Fruit fly (Drosophila melanogaster) whole organism, embryonic: ENCODE measurements around the gene CG31775.

ENCODE experiments used
- Blimp-1 ChIP-seq: fragments of 200-800 bp; sonication (Bioruptor generic); optimal IDR thresholded peaks from 3 replicates; lab custom pipeline; 2018; ENCODE audit warnings: missing biosample characterization, missing genetic modification characterization, mild to moderate bottlenecking, moderate library complexity, missing genetic modification reagents
- CG11504 ChIP-seq: fragments of 200-800 bp; sonication (Bioruptor generic); optimal IDR thresholded peaks from 3 replicates; lab custom pipeline; 2019; ENCODE audit warnings: missing biosample characterization, mild to moderate bottlenecking, missing genetic modification characterization, moderate library complexity
- CG11695 ChIP-seq: fragments of 200-800 bp; sonication (Bioruptor generic); IDR thresholded peaks from 3 replicates; pipeline ENCODE4 v1.3.6; 2022; ENCODE audit warnings: missing biosample characterization, missing genetic modification characterization
- CG12769 ChIP-seq: fragments of 200-800 bp; sonication (Bioruptor generic); optimal IDR thresholded peaks from 2 replicates; lab custom pipeline; 2019; ENCODE audit warnings: missing biosample characterization, mild to moderate bottlenecking, missing genetic modification characterization, moderate library complexity
- CG13424 ChIP-seq: fragments of 200-800 bp; sonication (Bioruptor generic); optimal IDR thresholded peaks from 2 replicates; lab custom pipeline; 2019; ENCODE audit warnings: missing biosample characterization, mild to moderate bottlenecking, missing genetic modification characterization, moderate library complexity
- CG14710 ChIP-seq: fragments of 200-800 bp; sonication (Bioruptor generic); optimal IDR thresholded peaks from 3 replicates; lab custom pipeline; 2019; ENCODE audit warnings: missing biosample characterization, mild to moderate bottlenecking, missing genetic modification characterization, moderate library complexity
- CG1529 ChIP-seq: fragments of 200-800 bp; sonication (Bioruptor generic); optimal IDR thresholded peaks from 3 replicates; lab custom pipeline; 2018; ENCODE audit warnings: missing biosample characterization, missing genetic modification characterization
- CG15601 ChIP-seq: fragments of 200-800 bp; sonication (Bioruptor generic); optimal IDR thresholded peaks from 3 replicates; lab custom pipeline; 2019; ENCODE audit warnings: missing biosample characterization, mild to moderate bottlenecking, missing genetic modification characterization, moderate library complexity
- CG2199 ChIP-seq: fragments of 200-800 bp; sonication (Bioruptor generic); IDR thresholded peaks from 3 replicates; pipeline ENCODE4 v1.3.6; 2022; ENCODE audit warnings: missing biosample characterization, missing genetic modification characterization
- CG34224 ChIP-seq: fragments of 200-800 bp; sonication (Bioruptor generic); IDR thresholded peaks from 3 replicates; pipeline ENCODE4 v1.3.6; 2022; ENCODE audit warnings: missing biosample characterization, missing genetic modification characterization; ENCODE audit not compliant: partially characterized antibody
- CG8281 ChIP-seq: fragments of 200-800 bp; sonication (Bioruptor generic); optimal IDR thresholded peaks from 2 replicates; lab custom pipeline; 2018; ENCODE audit warnings: missing biosample characterization, mild to moderate bottlenecking, missing genetic modification characterization, moderate library complexity
- CG8924 ChIP-seq: fragments of 200-800 bp; optimal IDR thresholded peaks from 3 replicates; lab custom pipeline; 2019; ENCODE audit warnings: missing biosample characterization, mild to moderate bottlenecking, missing genetic modification characterization, moderate library complexity
- Eip74EF ChIP-seq, 2 experiments: fragments of 200-800 bp in 1 of 2; fragments of >200 bp in 1 of 2; sonication (Bioruptor generic) in 1 of 2; optimal IDR thresholded peaks; 2 replicates each; lab custom pipeline; 2017 to 2019; ENCODE audit warnings: missing biosample characterization in 2 of 2, missing genetic modification characterization in 2 of 2, mild to moderate bottlenecking in 1 of 2, moderate library complexity in 1 of 2
- Ets65A ChIP-seq: fragments of 200-800 bp; sonication (Bioruptor generic); peaks from one replicate; lab custom pipeline; 2016; ENCODE audit warnings: missing biosample characterization, missing genetic modification characterization
- Hr78 ChIP-seq, 2 experiments: fragments of 200-800 bp in 1 of 2; fragments of >200 bp in 1 of 2; sonication (Bioruptor generic) in 1 of 2; optimal IDR thresholded peaks; 2 replicates each; lab custom pipeline; 2017 to 2019; ENCODE audit warnings: missing biosample characterization in 2 of 2, missing genetic modification characterization in 2 of 2, mild to moderate bottlenecking in 1 of 2, moderate library complexity in 1 of 2
- Lpt ChIP-seq: fragments of >200 bp; optimal IDR thresholded peaks from 2 replicates; lab custom pipeline; 2018; ENCODE audit warnings: missing biosample characterization, missing genetic modification characterization
- Opbp ChIP-seq: fragments of 200-800 bp; sonication (Bioruptor generic); IDR thresholded peaks from 3 replicates; pipeline ENCODE4 v1.3.6; 2022; ENCODE audit warnings: missing biosample characterization, missing genetic modification characterization; ENCODE audit not compliant: partially characterized antibody
- Sin3A ChIP-seq: fragments of >200 bp; optimal IDR thresholded peaks from 2 replicates; lab custom pipeline; 2018
- Sox102F ChIP-seq: fragments of 200-800 bp; sonication (Bioruptor generic); optimal IDR thresholded peaks from 2 replicates; lab custom pipeline; 2018; ENCODE audit warnings: missing biosample characterization, mild to moderate bottlenecking, missing genetic modification characterization, moderate library complexity
- Taf1 ChIP-seq: fragments of 200-800 bp; sonication (Bioruptor generic); IDR thresholded peaks from 2 replicates; pipeline ENCODE4 v1.3.6; 2022; ENCODE audit warnings: missing biosample characterization, missing genetic modification characterization
- Xbp1 ChIP-seq: fragments of 200-800 bp; sonication (Bioruptor generic); optimal IDR thresholded peaks from 3 replicates; lab custom pipeline; 2016; ENCODE audit warnings: missing biosample characterization, mild to moderate bottlenecking, missing genetic modification characterization
- abd-A ChIP-seq: fragments of 200-800 bp; sonication (Bioruptor generic); optimal IDR thresholded peaks from 3 replicates; lab custom pipeline; 2019; ENCODE audit warnings: missing biosample characterization, mild to moderate bottlenecking, missing genetic modification characterization, moderate library complexity
- ci ChIP-seq: fragments of 200-800 bp; sonication (Bioruptor generic); IDR thresholded peaks from 3 replicates; pipeline ENCODE4 v1.3.6; 2022; ENCODE audit warnings: missing biosample characterization, missing genetic modification characterization
- crol ChIP-seq: fragments of 200-800 bp; sonication (Bioruptor generic); IDR thresholded peaks from 2 replicates; pipeline ENCODE4 v1.3.6; 2022; ENCODE audit warnings: missing biosample characterization, missing genetic modification characterization
- dpn ChIP-seq, 2 experiments: fragments of 200-800 bp; sonication (Bioruptor generic); optimal IDR thresholded peaks; 3 replicates each; lab custom pipeline; 2016; ENCODE audit warnings: missing biosample characterization in 2 of 2, missing genetic modification characterization in 2 of 2
- grn ChIP-seq: fragments of 200-800 bp; sonication (Bioruptor generic); optimal IDR thresholded peaks from 3 replicates; lab custom pipeline; 2017; ENCODE audit warnings: missing biosample characterization, missing genetic modification characterization
- kni ChIP-seq: fragments of 200-800 bp; sonication (Bioruptor generic); optimal IDR thresholded peaks from 3 replicates; lab custom pipeline; 2017; ENCODE audit warnings: mild to moderate bottlenecking, missing biosample characterization, missing genetic modification reagents, missing genetic modification characterization
- lmd ChIP-seq: fragments of 200-800 bp; sonication (Bioruptor generic); IDR thresholded peaks from 2 replicates; pipeline ENCODE4 v1.3.6; 2022; ENCODE audit warnings: missing biosample characterization, missing genetic modification characterization
- nau ChIP-seq: fragments of 200-800 bp; sonication (Bioruptor generic); optimal IDR thresholded peaks from 3 replicates; lab custom pipeline; 2017; ENCODE audit warnings: missing biosample characterization, mild to moderate bottlenecking, missing genetic modification characterization, missing genetic modification reagents
- pnt ChIP-seq: fragments of 200-800 bp; sonication (Bioruptor generic); optimal IDR thresholded peaks from 3 replicates; lab custom pipeline; 2016; ENCODE audit warnings: missing biosample characterization, missing genetic modification characterization
- row ChIP-seq: fragments of 200-800 bp; sonication (Bioruptor generic); IDR thresholded peaks from 3 replicates; pipeline ENCODE4 v1.3.6; 2022; ENCODE audit warnings: missing biosample characterization, missing genetic modification characterization
- salm ChIP-seq: fragments of 200-800 bp; sonication (Bioruptor generic); optimal IDR thresholded peaks from 2 replicates; lab custom pipeline; 2018; ENCODE audit warnings: missing biosample characterization, mild to moderate bottlenecking, missing genetic modification characterization
- sd ChIP-seq: fragments of 200-800 bp; sonication (Bioruptor generic); optimal IDR thresholded peaks from 3 replicates; lab custom pipeline; 2018; ENCODE audit warnings: missing biosample characterization, mild to moderate bottlenecking, missing genetic modification characterization, moderate library complexity
- seq ChIP-seq: fragments of 200-800 bp; sonication (Bioruptor generic); IDR thresholded peaks from 2 replicates; pipeline ENCODE4 v1.3.6; 2022; ENCODE audit warnings: missing biosample characterization, missing genetic modification characterization
- tio ChIP-seq: fragments of 200-800 bp; sonication (Bioruptor generic); optimal IDR thresholded peaks from 2 replicates; lab custom pipeline; 2017; ENCODE audit warnings: missing biosample characterization, missing genetic modification characterization, inconsistent platforms
- wor ChIP-seq: fragments of 200-800 bp; sonication (Bioruptor generic); IDR thresholded peaks from 2 replicates; pipeline ENCODE4 v1.3.6; 2022; ENCODE audit warnings: missing biosample characterization, missing genetic modification characterization
- zen ChIP-seq: fragments of 200-800 bp; sonication (Bioruptor generic); optimal IDR thresholded peaks from 3 replicates; lab custom pipeline; 2018; ENCODE audit warnings: missing biosample characterization, mild to moderate bottlenecking, missing genetic modification characterization, moderate library complexity

Gene CG31775

DNA sequence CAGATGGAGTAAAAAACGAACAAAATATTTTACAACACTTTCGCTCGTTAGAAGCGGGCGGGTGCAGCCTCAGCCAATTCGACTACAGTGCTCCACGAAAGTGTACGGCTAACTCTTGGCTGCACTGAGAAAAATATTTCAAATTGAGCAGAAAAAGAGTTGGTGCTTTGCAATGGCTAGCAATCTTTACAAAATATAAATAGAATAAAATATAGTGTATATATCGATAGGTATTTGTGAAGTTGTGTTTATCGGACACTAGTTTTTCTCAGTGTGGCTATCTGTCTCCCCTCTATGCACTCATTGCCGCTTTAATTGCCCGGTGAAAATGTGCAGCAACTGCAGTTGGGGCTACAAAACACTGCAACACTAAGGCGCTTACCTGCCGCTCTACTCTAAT lies 36.1 kb downstream of the CG31775 start (continued):
- TF ChIP-seq CG11695 (GFP tag; lab: Robert Waterston, UW) = 0 out of 3 replicates have a peak, but pooled peaks have one; percentile 29
- TF ChIP-seq lmd (GFP tag; lab: Robert Waterston, UW) = peak; percentile 61
- TF ChIP-seq grn = no peak
- TF ChIP-seq CG13424 (tag; lab: Kevin White, UChicago) = peak; percentile 39
- peak; percentile 55 for TF ChIP-seq CG15601 (tag; lab: Kevin White, UChicago)
- TF ChIP-seq CG11504 (tag; lab: Kevin White, UChicago) = peak; percentile 75
- peak; percentile 38 for TF ChIP-seq tio
- TF ChIP-seq pnt (GFP tag; lab: Kevin White, UChicago) = peak; percentile 42
- TF ChIP-seq Sin3A (lab: Kevin White, UChicago) = no peak
- peak; percentile 84 for TF ChIP-seq Sox102F (GFP tag; lab: Kevin White, UChicago)
- TF ChIP-seq Xbp1 (GFP tag; lab: Kevin White, UChicago) = peak; percentile 80
- TF ChIP-seq Eip74EF (GFP tag; optimal IDR thresholded peaks at IDR 0.05; lab: Kevin White, UChicago) = peak in 1 of 2 experiments; percentile 49
- peak; percentile 63 for TF ChIP-seq row (GFP tag; lab: Robert Waterston, UW)
- peak; percentile 14 for TF ChIP-seq Blimp-1 (GFP tag; lab: Kevin White, UChicago)
- no peak for TF ChIP-seq Taf1 (GFP tag; lab: Robert Waterston, UW)
- peak; percentile 56 for TF ChIP-seq CG1529 (GFP tag; lab: Kevin White, UChicago)
- TF ChIP-seq wor (GFP tag; lab: Robert Waterston, UW) = peak; percentile 49
- TF ChIP-seq, all 482 proteins: peak for 155

DNA sequence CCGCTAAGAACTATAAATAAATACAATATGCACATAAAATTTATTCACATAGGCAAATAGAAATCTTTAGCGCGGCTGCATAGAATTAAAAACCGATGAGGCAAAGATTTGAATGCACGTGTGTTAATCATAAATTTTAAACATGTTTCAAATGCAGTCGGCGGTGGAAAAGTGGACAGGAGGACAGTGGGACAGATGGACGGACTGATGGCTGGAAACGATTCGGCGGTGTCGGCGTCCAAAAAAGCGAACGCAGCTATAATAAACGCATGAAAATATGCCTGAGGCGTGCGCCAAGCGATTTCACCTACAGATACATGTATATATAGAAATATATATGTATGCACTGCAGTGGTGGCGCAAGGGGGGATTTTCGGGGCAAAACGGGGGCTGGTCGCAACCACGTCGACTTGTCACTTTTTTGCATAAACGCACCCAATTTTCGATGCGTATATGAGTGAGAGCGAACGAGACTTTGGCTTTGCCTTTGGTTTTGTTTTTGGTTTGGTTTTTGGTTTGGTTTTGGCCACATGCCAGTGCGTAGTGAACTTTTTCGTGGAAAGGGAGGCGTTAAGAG lies 38.0 kb downstream of the CG31775 start:
- TF ChIP-seq nau (peak; percentile 30), CG12769 (tag; lab: Kevin White, UChicago) (peak; percentile 36), crol (GFP tag; lab: Robert Waterston, UW) (peak; percentile 68), sd (tag; lab: Kevin White, UChicago) (peak; percentile 63), CG8924 (tag; lab: Kevin White, UChicago) (no peak), Ets65A (GFP tag; lab: Kevin White, UChicago) (peak; percentile 16), seq (no peak), CG14710 (tag; lab: Kevin White, UChicago) (no peak), CG34224 (0 out of 3 replicates have a peak, but pooled peaks have one; percentile 14), kni (GFP tag; lab: Kevin White, UChicago) (peak; percentile 93), CG2199 (GFP tag; lab: Robert Waterston, UW) (peak; percentile 35; the same call in 1 of the 3 replicates), Hr78 (GFP tag; optimal IDR thresholded peaks at IDR 0.05; lab: Kevin White, UChicago) (peak in 1 of 2 experiments; percentile 10), Opbp (0 out of 3 replicates have a peak, but pooled peaks have one; percentile 6), Lpt (GFP tag; lab: Kevin White, UChicago) (no peak), abd-A (peak; percentile 67), CG8281 (tag; lab: Kevin White, UChicago) (peak; percentile 92), zen (no peak), salm (tag; lab: Kevin White, UChicago) (peak; percentile 17), ci (GFP tag; lab: Robert Waterston, UW) (0 out of 3 replicates have a peak, but pooled peaks have one; percentile 17), dpn (GFP tag; optimal IDR thresholded peaks at IDR 0.05; lab: Kevin White, UChicago) (no peak), Blimp-1 (GFP tag; lab: Kevin White, UChicago) (peak; percentile 11), CG11504 (tag; lab: Kevin White, UChicago) (peak; percentile 24)
